Worm (Caenorhabditis elegans) whole organism, late embryonic: ENCODE results near the gene F46C5.10.

ENCODE experiments used
- C08G9.2 ChIP-seq: sonication (generic microtip); optimal IDR thresholded peaks from 2 replicates; lab custom pipeline; 2016; ENCODE audit warnings: mild to moderate bottlenecking, missing genetic modification characterization, moderate library complexity, missing compliant biosample characterization
- K02D7.2 ChIP-seq: sonication (generic microtip); optimal IDR thresholded peaks from 2 replicates; lab custom pipeline; 2017; ENCODE audit warnings: mild to moderate bottlenecking, missing genetic modification characterization, missing compliant biosample characterization
- K09A11.1 ChIP-seq: sonication (generic microtip); optimal IDR thresholded peaks from 2 replicates; lab custom pipeline; 2017; ENCODE audit warnings: antibody characterized with exemption, mild to moderate bottlenecking, missing genetic modification characterization, missing compliant biosample characterization; ENCODE audit not compliant: insufficient read depth
- T23F11.4 ChIP-seq: fragments of 200-800 bp; sonication (Bioruptor generic); optimal IDR thresholded peaks from 2 replicates; lab custom pipeline; 2018; ENCODE audit warnings: mild to moderate bottlenecking, missing genetic modification characterization, missing compliant biosample characterization
- Y22D7AL.16 ChIP-seq: sonication (generic microtip); optimal IDR thresholded peaks from 2 replicates; lab custom pipeline; 2016; ENCODE audit warnings: missing genetic modification characterization, missing compliant biosample characterization
- ahr-1 ChIP-seq: sonication (generic microtip); optimal IDR thresholded peaks from 2 replicates; lab custom pipeline; 2016; ENCODE audit warnings: missing genetic modification characterization, missing compliant biosample characterization
- ceh-14 ChIP-seq: sonication (generic microtip); optimal IDR thresholded peaks from 2 replicates; lab custom pipeline; 2016; ENCODE audit warnings: missing genotype, missing genetic modification characterization, missing compliant biosample characterization
- ceh-18 ChIP-seq: sonication (generic microtip); optimal IDR thresholded peaks from 2 replicates; lab custom pipeline; 2016; ENCODE audit warnings: missing genetic modification characterization, missing compliant biosample characterization
- ceh-19 ChIP-seq: fragments of 200-800 bp; sonication (Bioruptor generic); optimal IDR thresholded peaks from 2 replicates; lab custom pipeline; 2018; ENCODE audit warnings: mild to moderate bottlenecking, missing genetic modification characterization, missing compliant biosample characterization
- ceh-34 ChIP-seq: sonication (generic microtip); optimal IDR thresholded peaks from 2 replicates; lab custom pipeline; 2016; ENCODE audit warnings: mild to moderate bottlenecking, missing genetic modification characterization, missing compliant biosample characterization
- ceh-45 ChIP-seq: fragments of 200-800 bp; sonication (Bioruptor generic); IDR thresholded peaks from 2 replicates; pipeline ENCODE4 v1.3.6; 2022; ENCODE audit warnings: missing genetic modification reagents, missing genetic modification characterization, missing compliant biosample characterization
- ceh-48 ChIP-seq: sonication (generic microtip); optimal IDR thresholded peaks from 2 replicates; lab custom pipeline; 2016; ENCODE audit warnings: missing genetic modification characterization, inconsistent platforms, missing compliant biosample characterization
- ceh-6 ChIP-seq: fragments of 200-800 bp; sonication (Bioruptor generic); optimal IDR thresholded peaks from 2 replicates; lab custom pipeline; 2018; ENCODE audit warnings: mild to moderate bottlenecking, missing genetic modification characterization, missing compliant biosample characterization
- ceh-9 ChIP-seq: sonication (generic microtip); optimal IDR thresholded peaks from 2 replicates; lab custom pipeline; 2016; ENCODE audit warnings: mild to moderate bottlenecking, missing genetic modification characterization, inconsistent platforms, missing compliant biosample characterization
- che-1 ChIP-seq: sonication (generic microtip); optimal IDR thresholded peaks from 2 replicates; lab custom pipeline; 2016; ENCODE audit warnings: mild to moderate bottlenecking, missing genetic modification characterization, missing compliant biosample characterization
- dmd-4 ChIP-seq: sonication (generic microtip); optimal IDR thresholded peaks from 2 replicates; lab custom pipeline; 2016; ENCODE audit warnings: borderline replicate concordance, missing genetic modification characterization, missing compliant biosample characterization
- dve-1 ChIP-seq: sonication (generic microtip); optimal IDR thresholded peaks from 2 replicates; lab custom pipeline; 2017; ENCODE audit warnings: antibody characterized with exemption, mild to moderate bottlenecking, missing genetic modification characterization, missing compliant biosample characterization
- ets-4 ChIP-seq: sonication (generic microtip); optimal IDR thresholded peaks from 2 replicates; lab custom pipeline; 2016; ENCODE audit warnings: missing genetic modification characterization, missing compliant biosample characterization
- fkh-6 ChIP-seq: sonication (generic microtip); optimal IDR thresholded peaks from 2 replicates; lab custom pipeline; 2016; ENCODE audit warnings: missing genetic modification characterization, missing compliant biosample characterization
- hlh-13 ChIP-seq: fragments of 200-800 bp; sonication (Bioruptor generic); optimal IDR thresholded peaks from 2 replicates; lab custom pipeline; 2018; ENCODE audit warnings: mild to moderate bottlenecking, missing genetic modification characterization, missing compliant biosample characterization
- hlh-15 ChIP-seq: sonication (generic microtip); optimal IDR thresholded peaks from 2 replicates; lab custom pipeline; 2016; ENCODE audit warnings: missing genetic modification characterization, missing compliant biosample characterization
- hlh-30 ChIP-seq: sonication (generic microtip); optimal IDR thresholded peaks from 2 replicates; lab custom pipeline; 2017; ENCODE audit warnings: antibody characterized with exemption, missing genetic modification characterization, missing compliant biosample characterization; ENCODE audit not compliant: insufficient read depth
- lin-11 ChIP-seq: fragments of 200-800 bp; sonication (Bioruptor generic); optimal IDR thresholded peaks from 2 replicates; lab custom pipeline; 2018; ENCODE audit warnings: mild to moderate bottlenecking, missing genetic modification characterization, missing compliant biosample characterization
- madf-2 ChIP-seq: sonication (generic microtip); optimal IDR thresholded peaks from 2 replicates; lab custom pipeline; 2017; ENCODE audit warnings: missing genetic modification characterization, missing compliant biosample characterization
- nfya-1 ChIP-seq: sonication (generic microtip); optimal IDR thresholded peaks from 2 replicates; lab custom pipeline; 2017; ENCODE audit warnings: missing genetic modification characterization, mild to moderate bottlenecking, missing compliant biosample characterization, antibody characterized with exemption, moderate library complexity
- nhr-11 ChIP-seq: fragments of 150-350 bp; optimal IDR thresholded peaks from 2 replicates; lab custom pipeline; 2014; ENCODE audit warnings: missing biosample characterization, missing genetic modification characterization
- nhr-232 ChIP-seq: sonication (generic microtip); optimal IDR thresholded peaks from 2 replicates; lab custom pipeline; 2016; ENCODE audit warnings: missing genetic modification characterization, missing compliant biosample characterization
- npax-4 ChIP-seq: sonication (generic microtip); optimal IDR thresholded peaks from 2 replicates; lab custom pipeline; 2016; ENCODE audit warnings: missing genetic modification characterization, missing compliant biosample characterization
- odd-2 ChIP-seq: sonication (generic microtip); optimal IDR thresholded peaks from 2 replicates; lab custom pipeline; 2017; ENCODE audit warnings: antibody characterized with exemption, mild to moderate bottlenecking, missing genetic modification characterization, missing compliant biosample characterization
- pag-3 ChIP-seq: sonication (generic microtip); optimal IDR thresholded peaks from 2 replicates; lab custom pipeline; 2016; ENCODE audit warnings: missing compliant biosample characterization, missing genetic modification characterization, borderline replicate concordance
- pax-1 ChIP-seq: fragments of 150-350 bp; optimal IDR thresholded peaks from 2 replicates; lab custom pipeline; 2014; ENCODE audit warnings: missing biosample characterization, missing genetic modification characterization
- pha-4 ChIP-seq: fragments of 150-350 bp; optimal IDR thresholded peaks from 2 replicates; lab custom pipeline; 2018; ENCODE audit warnings: missing biosample characterization, missing genetic modification reagents, missing genetic modification characterization
- pros-1 ChIP-seq: fragments of 150-350 bp; optimal IDR thresholded peaks from 2 replicates; lab custom pipeline; 2014; ENCODE audit warnings: missing biosample characterization, missing genetic modification reagents, missing genetic modification characterization
- ref-2 ChIP-seq: sonication (generic microtip); optimal IDR thresholded peaks from 2 replicates; lab custom pipeline; 2016; ENCODE audit warnings: missing genetic modification characterization, missing compliant biosample characterization
- sdc-2 ChIP-seq: sonication (generic microtip); optimal IDR thresholded peaks from 2 replicates; lab custom pipeline; 2016; ENCODE audit warnings: missing genotype, missing genetic modification characterization, missing compliant biosample characterization
- tbx-2 ChIP-seq: sonication (generic microtip); optimal IDR thresholded peaks from 2 replicates; lab custom pipeline; 2016; ENCODE audit warnings: missing genetic modification characterization, missing compliant biosample characterization
- unc-3 ChIP-seq, 2 experiments: fragments of 200-800 bp in 1 of 2; sonication (Bioruptor generic) in 1 of 2; sonication (generic microtip) in 1 of 2; conservative IDR thresholded peaks in 1 of 2; optimal IDR thresholded peaks in 1 of 2; 2 replicates each; pipeline versions ENCODE4 v1.3.6 to Lab custom; 2016 to 2022; ENCODE audit warnings: missing compliant biosample characterization in 2 of 2, missing genetic modification characterization in 2 of 2, missing genetic modification reagents in 1 of 2
- unc-42 ChIP-seq: sonication (generic microtip); optimal IDR thresholded peaks from 2 replicates; lab custom pipeline; 2016; ENCODE audit warnings: missing genotype, missing genetic modification characterization, missing compliant biosample characterization
- unc-55 ChIP-seq: sonication (generic microtip); optimal IDR thresholded peaks from 2 replicates; lab custom pipeline; 2017; ENCODE audit warnings: missing biosample characterization, missing genetic modification reagents, missing genetic modification characterization
- unc-86 ChIP-seq: sonication (generic microtip); optimal IDR thresholded peaks from 2 replicates; lab custom pipeline; 2016; ENCODE audit warnings: missing genetic modification characterization, missing compliant biosample characterization
- zip-5 ChIP-seq: sonication (generic microtip); optimal IDR thresholded peaks from 2 replicates; lab custom pipeline; 2016; ENCODE audit warnings: missing genetic modification characterization, missing compliant biosample characterization

Gene F46C5.10

DNA sequence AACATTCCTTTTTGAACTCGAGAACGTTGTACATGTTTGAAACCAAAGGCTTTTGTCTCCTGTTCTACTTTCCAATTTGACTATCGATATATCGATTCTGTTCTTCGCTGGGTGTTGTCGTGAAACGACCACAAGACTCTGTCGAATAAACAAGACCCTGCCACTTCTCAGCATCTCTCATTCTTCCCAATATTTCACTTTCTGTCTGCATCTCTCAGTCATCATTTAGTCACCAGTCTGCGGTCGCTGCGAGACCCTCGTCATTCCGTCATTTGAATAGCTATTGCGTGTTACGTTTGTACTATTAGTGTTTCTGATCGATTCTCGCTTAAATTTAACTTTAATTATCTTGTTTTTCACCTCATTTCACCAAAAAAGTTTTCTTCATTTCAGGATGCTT lies 31.5 kb downstream of the F46C5.10 start (continued):
- TF ChIP-seq che-1 (tag; lab: Kevin White, UChicago) = no peak
- TF ChIP-seq unc-86 (tag; lab: Kevin White, UChicago) = no peak
- TF ChIP-seq pha-4 = no peak
- TF ChIP-seq ceh-34 = peak; percentile 66
- TF ChIP-seq lin-11 = no peak
- TF ChIP-seq pros-1 (tag; lab: Kevin White, UChicago) = peak; percentile 48
- no peak for TF ChIP-seq ceh-9 (tag; lab: Kevin White, UChicago)
- no peak for TF ChIP-seq zip-5 (tag; lab: Kevin White, UChicago)
- no peak for TF ChIP-seq Y22D7AL.16
- peak; percentile 82 for TF ChIP-seq pax-1 (tag; lab: Kevin White, UChicago)
- peak; percentile 66 for TF ChIP-seq ets-4 (tag; lab: Kevin White, UChicago)
- TF ChIP-seq ahr-1 (tag; lab: Kevin White, UChicago) = no peak
- no peak for TF ChIP-seq npax-4
- TF ChIP-seq tbx-2 (tag; lab: Kevin White, UChicago) = peak; percentile 50
- TF ChIP-seq K09A11.1 (tag; lab: Kevin White, UChicago) = peak; percentile 50
- TF ChIP-seq T23F11.4 (GFP tag; lab: Kevin White, UChicago) = no peak
- TF ChIP-seq, all 69 proteins: peak for 27

DNA sequence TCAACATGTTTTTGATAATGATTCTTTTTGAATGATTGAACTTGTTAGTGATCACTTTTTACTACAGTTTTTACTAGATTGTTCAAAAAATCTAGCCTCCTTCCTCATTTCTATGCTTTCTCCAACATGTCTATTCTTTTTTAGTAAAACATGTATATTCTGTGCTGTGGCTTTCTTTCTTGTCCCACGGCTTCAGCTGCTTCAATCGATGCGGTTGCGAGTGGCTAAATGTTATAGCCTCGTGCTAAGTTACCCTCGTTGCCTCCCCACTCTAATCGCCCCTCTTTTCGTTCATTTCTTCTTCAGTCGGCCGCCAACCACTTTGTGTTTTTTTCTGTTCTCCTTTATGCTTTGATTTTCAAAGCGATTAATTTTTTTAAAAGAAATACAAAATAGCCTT lies 33.0 kb downstream of the F46C5.10 start:
- peak; percentile 27 for TF ChIP-seq ceh-48
- TF ChIP-seq dve-1 = no peak
- TF ChIP-seq ceh-6 = no peak
- TF ChIP-seq T23F11.4 (GFP tag; lab: Kevin White, UChicago) = no peak
- peak; percentile 43 for TF ChIP-seq unc-42 (tag; lab: Kevin White, UChicago)
- no peak for TF ChIP-seq odd-2 (tag; lab: Kevin White, UChicago)
- no peak for TF ChIP-seq unc-55
- no peak for TF ChIP-seq dmd-4 (tag; lab: Kevin White, UChicago)
- TF ChIP-seq C08G9.2 (tag; lab: Kevin White, UChicago) = no peak
- TF ChIP-seq nfya-1 (tag; lab: Kevin White, UChicago) = peak; percentile 22
- no peak for TF ChIP-seq nhr-11
- peak; percentile 26 for TF ChIP-seq hlh-30 (tag; lab: Kevin White, UChicago)
- TF ChIP-seq ceh-19 (GFP tag; lab: Kevin White, UChicago) = no peak
- TF ChIP-seq, all 69 proteins: peak for 4

DNA sequence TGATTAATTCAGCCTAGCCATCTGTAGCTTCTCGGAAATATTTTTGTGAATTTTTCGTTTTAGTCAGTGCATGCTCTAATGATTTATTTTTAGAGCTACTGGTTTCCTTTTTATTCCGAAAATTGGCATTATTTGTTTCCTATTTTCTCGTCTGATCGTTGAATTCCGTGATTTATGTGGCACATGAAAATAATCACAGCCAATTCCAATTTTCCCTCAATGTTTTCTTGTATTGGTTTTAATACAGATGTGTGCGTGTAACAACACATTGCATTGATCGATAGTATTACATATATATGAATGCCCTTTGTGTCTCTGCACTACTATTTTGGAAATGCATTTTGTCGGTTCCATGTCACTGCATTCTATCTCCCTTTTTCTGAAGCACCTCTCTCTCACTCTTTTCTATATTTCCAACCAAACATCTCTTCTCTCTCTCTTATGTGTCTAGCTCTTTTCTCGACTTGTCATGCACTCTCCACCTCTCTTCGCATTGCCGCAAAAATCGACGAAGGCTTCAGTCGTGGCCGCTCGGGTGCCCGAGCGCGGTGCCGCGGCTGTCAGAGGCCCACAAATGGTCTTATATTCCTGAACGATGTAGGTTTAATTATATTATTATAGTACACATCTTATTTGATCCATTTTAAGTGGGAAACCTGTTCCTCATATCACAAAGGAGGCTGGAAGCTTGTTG lies 34.4 kb downstream of the F46C5.10 start:
- TF ChIP-seq unc-55 (no peak), hlh-15 (no peak), fkh-6 (tag; lab: Kevin White, UChicago) (no peak), nfya-1 (tag; lab: Kevin White, UChicago) (peak; percentile 31), K02D7.2 (tag; lab: Kevin White, UChicago) (no peak), ceh-18 (tag; lab: Kevin White, UChicago) (peak; percentile 65), hlh-13 (GFP tag; lab: Kevin White, UChicago) (no peak), nhr-232 (no peak), dmd-4 (tag; lab: Kevin White, UChicago) (no peak), unc-3 (GFP tag; conservative IDR thresholded peaks at IDR 0.05; lab: Robert Waterston, UW) (no peak), unc-3 (tag; optimal IDR thresholded peaks at IDR 0.05; lab: Kevin White, UChicago) (no peak), madf-2 (no peak), pag-3 (no peak), che-1 (tag; lab: Kevin White, UChicago) (no peak), sdc-2 (tag; lab: Kevin White, UChicago) (no peak), ceh-14 (tag; lab: Kevin White, UChicago) (no peak), unc-42 (tag; lab: Kevin White, UChicago) (peak; percentile 7), ceh-45 (GFP tag; lab: Robert Waterston, UW) (no peak), T23F11.4 (GFP tag; lab: Kevin White, UChicago) (no peak), ref-2 (tag; lab: Kevin White, UChicago) (peak; percentile 33)
- TF ChIP-seq, all 69 proteins: peak for 4
